Fruit fly (Drosophila melanogaster): ENCODE data around the gene CG14024.

The CG14024 gene

DNA sequence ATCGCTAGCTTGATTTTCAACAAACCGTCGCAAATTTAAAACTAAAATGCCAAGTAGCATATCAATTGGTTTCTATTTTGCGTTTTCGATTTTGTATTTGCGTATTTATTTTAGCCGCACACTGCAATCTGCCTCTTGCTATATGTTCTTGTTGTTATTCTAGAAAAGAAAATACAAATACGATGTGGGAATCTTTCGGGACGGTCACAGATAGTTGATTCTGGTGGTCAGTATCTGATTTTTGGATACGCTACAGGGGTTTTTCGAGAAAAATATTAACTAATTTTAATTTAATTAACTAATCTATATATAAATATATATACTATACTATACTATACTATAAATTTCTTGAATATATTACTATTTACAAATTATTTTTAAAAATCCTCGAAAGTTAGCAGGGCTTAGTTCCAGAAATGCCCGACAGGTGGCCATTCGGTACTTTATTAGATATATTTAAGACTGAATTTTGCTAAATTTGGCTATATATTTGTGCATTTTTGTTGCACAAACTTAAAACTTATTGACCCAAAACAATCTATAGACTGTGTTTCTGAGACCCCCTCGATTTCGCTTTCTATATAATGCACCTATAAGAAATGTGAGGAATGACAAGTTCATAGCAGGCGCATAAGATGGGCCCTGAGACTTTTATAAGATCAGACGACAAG is 14.3 kb upstream of the CG14024 start, which contains the start of gene CG14022:
TSS of gene CG14022 (minus strand) at position 51 of the 671 bp plus-strand sequence.
- TF ChIP-seq CG7101 (tag; optimal IDR thresholded peaks at IDR 0.05) (no peak), CG5204 (GFP tag; optimal IDR thresholded peaks at IDR 0.05) (no peak), Clk (GFP tag; optimal IDR thresholded peaks at IDR 0.05) (no peak), CG12768 (GFP tag; optimal IDR thresholded peaks at IDR 0.05) (no peak), kay (GFP tag; ENCODE audit: borderline replicate concordance) (no peak), CG14711 (tag; optimal IDR thresholded peaks at IDR 0.05) (no peak), cnc (optimal IDR thresholded peaks at IDR 0.05) (no peak), CG11617 (GFP tag; optimal IDR thresholded peaks at IDR 0.05) (no peak), tj (GFP tag; optimal IDR thresholded peaks at IDR 0.05) (no peak), pad (GFP tag; optimal IDR thresholded peaks at IDR 0.05) (no peak), cic (GFP tag; optimal IDR thresholded peaks at IDR 0.05) (no peak)

DNA sequence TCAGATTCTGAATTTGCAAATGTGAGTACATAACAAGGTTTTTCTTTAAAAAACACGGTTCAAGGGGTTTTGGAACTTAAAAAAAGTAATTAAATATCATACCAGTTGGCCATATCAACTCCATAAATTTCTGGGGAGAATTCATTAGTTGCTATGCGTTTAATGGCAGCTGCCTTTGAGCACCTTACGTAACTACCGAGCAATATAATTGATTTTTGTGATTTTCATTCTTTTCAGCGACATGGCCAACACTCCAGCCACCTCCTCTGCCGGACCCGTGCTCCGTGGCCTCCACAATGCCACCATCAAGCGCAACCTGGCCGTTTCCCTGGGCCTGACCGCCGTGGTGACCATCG is 12.5 kb upstream of the CG14024 start:
- TF ChIP-seq CG14711 (tag; optimal IDR thresholded peaks at IDR 0.05) (no peak), CG33017 (tag; optimal IDR thresholded peaks at IDR 0.05) (no peak), CG5204 (GFP tag; optimal IDR thresholded peaks at IDR 0.05) (no peak), Crg-1 (GFP tag; optimal IDR thresholded peaks at IDR 0.05) (no peak), pad (GFP tag; optimal IDR thresholded peaks at IDR 0.05) (no peak), cic (GFP tag; optimal IDR thresholded peaks at IDR 0.05) (no peak), cnc (optimal IDR thresholded peaks at IDR 0.05) (no peak), Hr96 (GFP tag; optimal IDR thresholded peaks at IDR 0.05) (no peak), Mnt (GFP tag; optimal IDR thresholded peaks at IDR 0.05) (no peak), tj (GFP tag; optimal IDR thresholded peaks at IDR 0.05) (no peak), CG7101 (tag; optimal IDR thresholded peaks at IDR 0.05) (no peak), CG11617 (GFP tag; optimal IDR thresholded peaks at IDR 0.05) (no peak), ovo (GFP tag; optimal IDR thresholded peaks at IDR 0.05) (no peak), bab1 (GFP tag; optimal IDR thresholded peaks at IDR 0.05) (no peak), Clk (GFP tag; optimal IDR thresholded peaks at IDR 0.05) (no peak), CG1620 (GFP tag; optimal IDR thresholded peaks at IDR 0.05) (no peak), toe (GFP tag; optimal IDR thresholded peaks at IDR 0.05) (no peak), kay (GFP tag; ENCODE audit: borderline replicate concordance) (no peak)

DNA sequence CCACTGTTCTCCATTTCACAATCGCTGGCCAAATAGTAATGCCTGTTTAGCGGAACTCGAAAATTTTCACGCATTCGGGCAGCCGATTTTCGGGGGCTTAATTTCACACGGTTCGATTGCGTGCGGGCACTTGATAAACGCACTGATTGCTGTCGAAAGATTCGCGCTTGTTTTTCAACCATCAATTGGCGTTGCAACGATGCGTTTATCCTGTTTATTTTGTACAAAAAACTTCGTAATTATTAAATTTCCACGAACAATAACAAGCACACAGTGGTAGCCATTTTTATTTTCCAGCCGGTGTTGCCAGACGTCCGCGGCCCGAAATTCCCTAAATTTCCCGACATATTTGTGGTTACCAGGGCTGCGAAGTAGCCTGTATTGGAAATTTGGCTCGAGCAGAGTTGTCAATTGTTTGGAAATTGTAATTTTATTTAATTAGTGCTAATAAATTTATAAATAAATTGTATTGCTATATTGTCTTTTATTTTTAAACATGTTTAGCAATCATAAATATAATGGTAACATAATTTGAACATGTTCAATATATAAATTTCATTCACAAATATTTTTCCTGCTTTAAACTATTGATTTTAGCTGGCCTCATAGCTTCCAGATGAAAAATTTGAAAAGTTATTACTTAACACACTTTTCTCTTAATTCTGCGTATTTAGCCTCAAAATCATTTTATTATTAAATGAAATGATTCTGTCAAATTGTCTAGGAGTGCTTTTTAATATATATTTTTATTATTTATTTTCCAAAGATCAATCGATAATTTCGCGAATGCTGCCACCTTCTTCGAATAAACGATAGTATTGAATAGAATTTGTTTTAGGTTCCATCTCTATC is 11.9 kb upstream of the CG14024 start, which contains the start of the genes Ncoa6 and cype:
TSS of gene Ncoa6 (minus strand) at position 270 of the 852 bp plus-strand sequence.
TSS of gene cype (plus strand) at position 814 of the 852 bp plus-strand sequence.
- peak; percentile 1 for TF ChIP-seq CG12768 (GFP tag; optimal IDR thresholded peaks at IDR 0.05)
- TF ChIP-seq CG33017 (tag; optimal IDR thresholded peaks at IDR 0.05), result peak; percentile 56
- peak; percentile 25 for TF ChIP-seq pad (GFP tag; optimal IDR thresholded peaks at IDR 0.05)
- TF ChIP-seq CG11617 (GFP tag; optimal IDR thresholded peaks at IDR 0.05), result peak; percentile 74
- peak; percentile 4 for TF ChIP-seq bab1 (GFP tag; optimal IDR thresholded peaks at IDR 0.05)
- TF ChIP-seq Clk (GFP tag; optimal IDR thresholded peaks at IDR 0.05), result no peak
- TF ChIP-seq CG7045 (GFP tag; optimal IDR thresholded peaks at IDR 0.05), result peak; percentile 56
- peak; percentile 33 for TF ChIP-seq Hr96 (GFP tag; optimal IDR thresholded peaks at IDR 0.05)
- TF ChIP-seq tj (GFP tag; optimal IDR thresholded peaks at IDR 0.05), result peak; percentile 37
- no peak for TF ChIP-seq cnc (optimal IDR thresholded peaks at IDR 0.05)
- peak; percentile 76 for TF ChIP-seq toe (GFP tag; optimal IDR thresholded peaks at IDR 0.05)
- peak; percentile 63 for TF ChIP-seq ovo (GFP tag; optimal IDR thresholded peaks at IDR 0.05)
- TF ChIP-seq CG14711 (tag; optimal IDR thresholded peaks at IDR 0.05), result peak; percentile 91
- no peak for TF ChIP-seq kay (GFP tag; ENCODE audit: borderline replicate concordance)
- TF ChIP-seq Crg-1 (GFP tag; optimal IDR thresholded peaks at IDR 0.05), result no peak
- TF ChIP-seq CG7101 (tag; optimal IDR thresholded peaks at IDR 0.05), result peak; percentile 80
- no peak for TF ChIP-seq CG5204 (GFP tag; optimal IDR thresholded peaks at IDR 0.05)
- TF ChIP-seq cic (GFP tag; optimal IDR thresholded peaks at IDR 0.05), result peak; percentile 14
- TF ChIP-seq Mnt (GFP tag; optimal IDR thresholded peaks at IDR 0.05), result peak; percentile 29
- peak; percentile 40 for TF ChIP-seq CG1620 (GFP tag; optimal IDR thresholded peaks at IDR 0.05)

DNA sequence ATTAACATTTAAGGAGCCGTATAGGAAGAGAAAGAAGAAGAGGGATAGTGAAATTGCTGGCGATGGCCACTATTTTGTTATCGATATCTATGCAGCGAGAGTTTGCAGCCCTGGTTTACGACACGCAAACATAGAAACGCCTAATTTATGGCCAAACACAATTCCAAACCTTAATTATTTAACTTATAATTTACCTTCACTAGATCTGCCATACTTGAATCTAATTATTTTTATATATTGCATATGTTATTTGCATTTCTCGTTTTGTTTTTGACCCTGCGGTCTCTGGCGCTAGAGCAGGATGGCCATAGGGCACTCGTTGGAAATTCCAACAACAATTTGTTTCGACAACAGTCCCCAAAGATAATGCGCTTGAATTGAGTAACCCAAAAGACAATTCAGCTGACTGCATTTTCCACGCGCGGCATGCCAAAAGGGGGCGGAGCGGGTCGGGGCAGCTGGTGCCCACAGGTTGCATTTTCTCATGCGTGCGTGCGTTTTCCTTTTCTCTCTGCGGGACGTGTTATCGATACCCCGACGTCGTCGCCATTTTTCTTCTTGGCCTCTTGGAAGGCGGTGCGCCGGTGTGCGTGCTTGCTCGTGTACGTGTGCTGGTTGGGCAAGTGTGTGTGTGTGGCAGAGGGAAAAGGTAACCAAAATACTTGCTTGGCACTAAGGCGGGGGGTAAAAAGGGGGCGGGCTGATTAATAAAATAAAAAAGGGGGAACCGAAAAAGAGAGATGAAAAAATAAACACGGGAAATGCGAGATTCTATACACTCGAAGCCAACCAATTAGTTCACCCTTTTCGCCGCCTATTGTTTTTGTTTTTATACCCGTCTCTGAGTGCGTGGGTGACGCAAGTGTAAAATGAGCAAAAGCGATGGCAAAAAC is 10.5 kb upstream of the CG14024 start:
- TF ChIP-seq CG12768 (GFP tag; optimal IDR thresholded peaks at IDR 0.05) (peak; percentile 49), Clk (GFP tag; optimal IDR thresholded peaks at IDR 0.05) (peak; percentile 8), Crg-1 (GFP tag; optimal IDR thresholded peaks at IDR 0.05) (peak; percentile 60), Hr96 (GFP tag; optimal IDR thresholded peaks at IDR 0.05) (no peak), Mnt (GFP tag; optimal IDR thresholded peaks at IDR 0.05) (peak; percentile 78), CG7101 (tag; optimal IDR thresholded peaks at IDR 0.05) (peak; percentile 26), bab1 (GFP tag; optimal IDR thresholded peaks at IDR 0.05) (peak; percentile 42), CG14711 (tag; optimal IDR thresholded peaks at IDR 0.05) (peak; percentile 30), ovo (GFP tag; optimal IDR thresholded peaks at IDR 0.05) (peak; percentile 31), cnc (optimal IDR thresholded peaks at IDR 0.05) (no peak), CG33017 (tag; optimal IDR thresholded peaks at IDR 0.05) (peak; percentile 51), tj (GFP tag; optimal IDR thresholded peaks at IDR 0.05) (peak; percentile 50), CG7045 (GFP tag; optimal IDR thresholded peaks at IDR 0.05) (peak; percentile 2), CG5204 (GFP tag; optimal IDR thresholded peaks at IDR 0.05) (no peak), CG1620 (GFP tag; optimal IDR thresholded peaks at IDR 0.05) (peak; percentile 52), toe (GFP tag; optimal IDR thresholded peaks at IDR 0.05) (no peak), cic (GFP tag; optimal IDR thresholded peaks at IDR 0.05) (peak; percentile 56), CG11617 (GFP tag; optimal IDR thresholded peaks at IDR 0.05) (peak; percentile 21), kay (GFP tag; ENCODE audit: borderline replicate concordance) (no peak), pad (GFP tag; optimal IDR thresholded peaks at IDR 0.05) (peak; percentile 65)
